Worm (Caenorhabditis elegans) whole organism, L4 larva: Measurements from ENCODE around the gene Y37E11AM.2.

ENCODE experiments used
- F10B5.3 ChIP-seq: sonication (generic microtip); optimal IDR thresholded peaks from 2 replicates; lab custom pipeline; 2016; ENCODE audit warnings: mild to moderate bottlenecking, missing genetic modification characterization, missing compliant biosample characterization
- F26F4.8 ChIP-seq: fragments of 200-800 bp; sonication (Bioruptor generic); conservative IDR thresholded peaks from 2 replicates; pipeline ENCODE4 v1.3.6; 2022; ENCODE audit warnings: missing genetic modification characterization, missing compliant biosample characterization
- F49E8.2 ChIP-seq: sonication (generic microtip); optimal IDR thresholded peaks from 2 replicates; lab custom pipeline; 2016; ENCODE audit warnings: missing compliant biosample characterization, mild to moderate bottlenecking, missing genetic modification characterization, borderline replicate concordance
- T20F7.1 ChIP-seq: fragments of 200-800 bp; sonication (Bioruptor generic); optimal IDR thresholded peaks from 2 replicates; lab custom pipeline; 2018; ENCODE audit warnings: mild to moderate bottlenecking, missing genetic modification characterization, missing compliant biosample characterization
- Y105C5A.15 ChIP-seq: fragments of 200-800 bp; sonication (Bioruptor generic); IDR thresholded peaks from 2 replicates; pipeline ENCODE4 v1.3.6; 2022; ENCODE audit warnings: missing genetic modification characterization, missing compliant biosample characterization
- ZK337.2 ChIP-seq: fragments of 200-800 bp; sonication (Bioruptor generic); IDR thresholded peaks from 2 replicates; pipeline ENCODE4 v1.3.6; 2022; ENCODE audit warnings: missing genetic modification reagents, missing genetic modification characterization, missing compliant biosample characterization
- aha-1 ChIP-seq: fragments of 150-350 bp; peaks from one replicate; lab custom pipeline; 2014; ENCODE audit warnings: missing biosample characterization, missing genetic modification characterization
- ama-1 ChIP-seq: fragments of 150-350 bp; optimal IDR thresholded peaks from 2 replicates; lab custom pipeline; 2014; ENCODE audit warnings: inconsistent platforms, mixed read lengths
- ceh-20 ChIP-seq: fragments of 200-800 bp; sonication (Bioruptor generic); IDR thresholded peaks from 2 replicates; pipeline ENCODE4 v1.3.6; 2022; ENCODE audit warnings: missing genetic modification reagents, missing genetic modification characterization, missing compliant biosample characterization
- ceh-62 ChIP-seq: sonication (generic microtip); optimal IDR thresholded peaks from 2 replicates; lab custom pipeline; 2017; ENCODE audit warnings: missing biosample characterization, missing genetic modification characterization
- cey-2 ChIP-seq: sonication (generic microtip); optimal IDR thresholded peaks from 3 replicates; lab custom pipeline; 2017; ENCODE audit warnings: missing genetic modification characterization, mild to moderate bottlenecking, missing compliant biosample characterization, antibody characterized with exemption, borderline replicate concordance; ENCODE audit not compliant: insufficient read depth
- daf-16 ChIP-seq, 3 experiments: sonication (generic microtip); optimal IDR thresholded peaks; 2 replicates each; lab custom pipeline; 2016 to 2017; ENCODE audit warnings: missing genetic modification characterization in 3 of 3, missing genetic modification reagents in 3 of 3, mild to moderate bottlenecking in 2 of 3, missing compliant biosample characterization in 2 of 3, missing biosample characterization in 1 of 3, moderate library complexity in 1 of 3
- dmd-6 ChIP-seq: fragments of 200-800 bp; sonication (Bioruptor generic); IDR thresholded peaks from 2 replicates; pipeline ENCODE4 v1.3.6; 2022; ENCODE audit warnings: missing genetic modification reagents, missing genetic modification characterization, missing compliant biosample characterization
- dmd-9 ChIP-seq: fragments of 200-800 bp; sonication (Bioruptor generic); IDR thresholded peaks from 2 replicates; pipeline ENCODE4 v1.3.6; 2022; ENCODE audit warnings: missing genetic modification reagents, missing genetic modification characterization, missing compliant biosample characterization
- dpl-1 ChIP-seq: fragments of 150-350 bp; optimal IDR thresholded peaks from 2 replicates; lab custom pipeline; 2014; ENCODE audit warnings: missing biosample characterization, missing genetic modification reagents, missing genetic modification characterization
- dve-1 ChIP-seq: sonication (generic microtip); optimal IDR thresholded peaks from 2 replicates; lab custom pipeline; 2017; ENCODE audit warnings: antibody characterized with exemption, mild to moderate bottlenecking, missing genetic modification characterization, missing compliant biosample characterization; ENCODE audit not compliant: insufficient read depth
- egl-27 ChIP-seq: sonication (generic microtip); optimal IDR thresholded peaks from 3 replicates; lab custom pipeline; 2017; ENCODE audit warnings: missing biosample characterization, missing genetic modification reagents, missing genetic modification characterization
- hif-1 ChIP-seq, 2 experiments: sonication (generic microtip); optimal IDR thresholded peaks; 2 replicates each; lab custom pipeline; 2016 to 2017; ENCODE audit warnings: missing compliant biosample characterization in 2 of 2, missing genetic modification characterization in 2 of 2, missing genetic modification reagents in 2 of 2, missing genotype in 2 of 2, mild to moderate bottlenecking in 1 of 2
- hlh-30 ChIP-seq: sonication (generic microtip); optimal IDR thresholded peaks from 2 replicates; lab custom pipeline; 2017; ENCODE audit warnings: antibody characterized with exemption, mild to moderate bottlenecking, missing genetic modification characterization, missing compliant biosample characterization; ENCODE audit not compliant: insufficient read depth
- hmg-1.1 ChIP-seq: fragments of 200-800 bp; sonication (Bioruptor generic); IDR thresholded peaks from 2 replicates; pipeline ENCODE4 v1.3.6; 2022; ENCODE audit warnings: missing genetic modification reagents, missing genetic modification characterization, missing compliant biosample characterization
- lin-13 ChIP-seq: fragments of 150-350 bp; optimal IDR thresholded peaks from 2 replicates; lab custom pipeline; 2014; ENCODE audit warnings: missing biosample characterization, missing genetic modification reagents, missing genetic modification characterization
- lin-38 ChIP-seq: fragments of 200-800 bp; sonication (Bioruptor generic); IDR thresholded peaks from 2 replicates; pipeline ENCODE4 v1.3.6; 2022; ENCODE audit warnings: missing genetic modification reagents, missing genetic modification characterization, missing compliant biosample characterization
- lsy-2 ChIP-seq, 2 experiments: fragments of 150-350 bp in 1 of 2; sonication (generic microtip) in 1 of 2; optimal IDR thresholded peaks; 2 replicates each; lab custom pipeline; 2014 to 2017; ENCODE audit warnings: missing biosample characterization in 2 of 2, missing genetic modification characterization in 2 of 2
- madf-5 ChIP-seq, 2 experiments: fragments of 200-800 bp; sonication (Bioruptor generic); IDR thresholded peaks; 2 replicates each; pipeline ENCODE4 v1.3.6; 2022; ENCODE audit warnings: missing compliant biosample characterization in 2 of 2, missing genetic modification characterization in 2 of 2
- mes-2 ChIP-seq: sonication (generic microtip); optimal IDR thresholded peaks from 2 replicates; lab custom pipeline; 2016; ENCODE audit warnings: missing genotype, mild to moderate bottlenecking, missing genetic modification characterization, missing compliant biosample characterization; ENCODE audit not compliant: poor library complexity, severe bottlenecking
- mxl-2 ChIP-seq: fragments of 200-800 bp; sonication (Bioruptor generic); conservative IDR thresholded peaks from 2 replicates; pipeline ENCODE4 v1.3.6; 2022; ENCODE audit warnings: missing genetic modification reagents, missing genetic modification characterization, missing compliant biosample characterization
- mxl-3 ChIP-seq: fragments of 200-800 bp; sonication (Bioruptor generic); optimal IDR thresholded peaks from 2 replicates; lab custom pipeline; 2018; ENCODE audit warnings: mild to moderate bottlenecking, missing genetic modification characterization, missing compliant biosample characterization
- nhr-11 ChIP-seq: fragments of 150-350 bp; optimal IDR thresholded peaks from 2 replicates; lab custom pipeline; 2014; ENCODE audit warnings: missing biosample characterization, missing genetic modification characterization
- nhr-111 ChIP-seq: fragments of 200-800 bp; sonication (Bioruptor generic); optimal IDR thresholded peaks from 2 replicates; lab custom pipeline; 2018; ENCODE audit warnings: mild to moderate bottlenecking, missing genetic modification characterization, missing compliant biosample characterization
- nhr-28 ChIP-seq: fragments of 150-350 bp; optimal IDR thresholded peaks from 2 replicates; lab custom pipeline; 2014; ENCODE audit warnings: missing biosample characterization, missing genetic modification characterization
- nhr-6 ChIP-seq: fragments of 150-350 bp; optimal IDR thresholded peaks from 2 replicates; lab custom pipeline; 2014; ENCODE audit warnings: missing biosample characterization, missing genetic modification characterization
- nhr-76 ChIP-seq: fragments of 150-350 bp; optimal IDR thresholded peaks from 2 replicates; lab custom pipeline; 2014; ENCODE audit warnings: missing biosample characterization, missing genetic modification characterization
- nhr-77 ChIP-seq: fragments of 150-350 bp; optimal IDR thresholded peaks from 2 replicates; lab custom pipeline; 2014; ENCODE audit warnings: missing biosample characterization, missing genetic modification characterization
- pqm-1 ChIP-seq: sonication (generic microtip); optimal IDR thresholded peaks from 2 replicates; lab custom pipeline; 2017; ENCODE audit warnings: missing biosample characterization, missing genetic modification characterization
- rbr-2 ChIP-seq: sonication (generic microtip); optimal IDR thresholded peaks from 2 replicates; lab custom pipeline; 2016; ENCODE audit warnings: missing genotype, missing genetic modification characterization, missing compliant biosample characterization
- saeg-2 ChIP-seq: fragments of 200-800 bp; sonication (Bioruptor generic); IDR thresholded peaks from 2 replicates; pipeline ENCODE4 v1.3.6; 2022; ENCODE audit warnings: missing genetic modification reagents, missing genetic modification characterization, missing compliant biosample characterization
- sdz-12 ChIP-seq: fragments of 200-800 bp; sonication (Bioruptor generic); optimal IDR thresholded peaks from 2 replicates; lab custom pipeline; 2018; ENCODE audit warnings: mild to moderate bottlenecking, missing genetic modification characterization, missing compliant biosample characterization
- skn-1 ChIP-seq: fragments of 150-350 bp; optimal IDR thresholded peaks from 2 replicates; lab custom pipeline; 2014; ENCODE audit warnings: missing biosample characterization, missing genetic modification characterization
- spr-1 ChIP-seq: sonication (generic microtip); optimal IDR thresholded peaks from 2 replicates; lab custom pipeline; 2016; ENCODE audit warnings: mild to moderate bottlenecking, missing genetic modification characterization, missing compliant biosample characterization
- unc-39 ChIP-seq: sonication (generic microtip); optimal IDR thresholded peaks from 2 replicates; lab custom pipeline; 2017; ENCODE audit warnings: missing biosample characterization, missing genetic modification characterization
- zfp-2 ChIP-seq: sonication (generic microtip); optimal IDR thresholded peaks from 2 replicates; lab custom pipeline; 2016; ENCODE audit warnings: mild to moderate bottlenecking, missing genetic modification characterization, missing compliant biosample characterization
- zip-11 ChIP-seq: fragments of 200-800 bp; sonication (Bioruptor generic); IDR thresholded peaks from 2 replicates; pipeline ENCODE4 v1.3.6; 2022; ENCODE audit warnings: missing genetic modification characterization, missing compliant biosample characterization
- zip-2 ChIP-seq: fragments of 150-350 bp; optimal IDR thresholded peaks from 2 replicates; lab custom pipeline; 2014; ENCODE audit warnings: missing biosample characterization, missing genetic modification characterization

Gene Y37E11AM.2

DNA sequence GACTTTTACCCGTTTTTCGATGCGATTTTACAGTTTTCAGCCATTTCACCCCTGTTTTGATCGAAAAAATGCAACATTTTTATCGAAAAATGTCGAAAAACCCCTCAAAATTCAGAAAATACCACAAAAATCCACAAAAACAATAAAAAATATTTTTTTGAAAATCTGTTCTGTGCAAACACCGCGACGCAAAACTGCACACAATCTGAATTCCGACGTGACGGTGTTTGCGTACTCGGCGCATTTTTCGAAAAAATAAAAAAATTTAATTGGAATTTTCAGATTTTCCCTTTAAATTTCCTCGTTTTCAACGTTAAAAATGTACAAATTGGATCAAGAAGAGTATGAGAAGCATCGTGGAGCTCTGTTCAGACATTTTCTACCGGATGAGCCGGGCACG, 584 bp upstream of the Y37E11AM.2 start, which contains the start of gene smgl-2 (continued):
- no peak for TF ChIP-seq egl-27 (tag; lab: Kevin White, UChicago)
- TF ChIP-seq ceh-20 (GFP tag; lab: Robert Waterston, UW), result 0 out of 2 replicates have a peak, but pooled peaks have one; percentile 29
- TF ChIP-seq Y105C5A.15, result no peak
- peak in 1 of 2 experiments; percentile 88 for TF ChIP-seq lsy-2 (tag; optimal IDR thresholded peaks at IDR 0.05; lab: Kevin White, UChicago)
- peak; percentile 80 for TF ChIP-seq lin-38 (GFP tag; lab: Robert Waterston, UW)
- TF ChIP-seq daf-16 (GFP tag; optimal IDR thresholded peaks at IDR 0.05; lab: Kevin White, UChicago), result no peak
- peak; percentile 34 for TF ChIP-seq daf-16 (tag; optimal IDR thresholded peaks at IDR 0.05; lab: Kevin White, UChicago)
- peak; percentile 37 for TF ChIP-seq lin-13 (GFP tag; lab: Kevin White, UChicago)
- peak; percentile 10 for TF ChIP-seq nhr-77 (tag; lab: Kevin White, UChicago)
- TF ChIP-seq T20F7.1 (GFP tag; lab: Kevin White, UChicago), result no peak
- TF ChIP-seq nhr-11 (tag; lab: Kevin White, UChicago), result no peak
- TF ChIP-seq dpl-1 (GFP tag; lab: Kevin White, UChicago), result peak; percentile 86
- TF ChIP-seq cey-2 (tag; lab: Kevin White, UChicago), result no peak
- TF ChIP-seq zfp-2, result no peak
- TF ChIP-seq aha-1, result no peak
- TF ChIP-seq saeg-2 (GFP tag; lab: Robert Waterston, UW), result no peak
- 0 out of 2 replicates have a peak, but pooled peaks have one; percentile 29 for TF ChIP-seq dmd-6 (GFP tag; lab: Robert Waterston, UW)
- TF ChIP-seq hmg-1.1, result peak; percentile 43
- TF ChIP-seq hlh-30 (tag; lab: Kevin White, UChicago), result peak; percentile 68
- TF ChIP-seq nhr-6, result peak; percentile 10

DNA sequence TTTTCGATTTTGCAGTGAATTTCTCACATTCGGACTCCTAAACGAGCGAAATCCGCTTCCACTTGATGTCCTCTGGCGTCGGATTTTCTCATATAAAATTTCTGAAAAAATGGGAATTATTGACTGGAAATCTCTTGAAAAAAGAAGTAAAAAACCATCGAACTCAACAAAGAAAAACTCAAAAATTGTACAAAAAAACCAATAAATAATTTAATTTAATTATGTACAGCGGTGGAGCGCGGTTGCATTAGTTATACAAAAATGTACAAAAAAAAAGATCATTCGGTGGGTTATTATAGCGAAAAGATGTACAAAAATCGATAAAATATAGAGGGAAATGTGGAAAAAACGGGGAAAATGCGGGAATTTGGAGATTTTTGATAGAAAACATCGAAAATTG, 2.6 kb downstream of the Y37E11AM.2 start, which contains the start of gene Y37E11AM.4:
Y37E11AM.4 (minus strand) TSS at position 101 of the 400 bp plus-strand sequence.
- TF ChIP-seq pqm-1 (no peak), unc-39 (no peak), ZK337.2 (GFP tag; lab: Robert Waterston, UW) (no peak), ceh-62 (tag; lab: Kevin White, UChicago) (no peak), nhr-111 (GFP tag; lab: Kevin White, UChicago) (no peak), skn-1 (no peak), F49E8.2 (no peak), sdz-12 (GFP tag; lab: Kevin White, UChicago) (no peak), ama-1 (no peak), saeg-2 (GFP tag; lab: Robert Waterston, UW) (no peak), zip-11 (GFP tag; lab: Robert Waterston, UW) (no peak), mxl-2 (GFP tag; lab: Robert Waterston, UW) (no peak), zip-2 (no peak), F10B5.3 (tag; lab: Kevin White, UChicago) (no peak), egl-27 (tag; lab: Kevin White, UChicago) (no peak), hlh-30 (tag; lab: Kevin White, UChicago) (no peak), hif-1 (tag; optimal IDR thresholded peaks at IDR 0.05; lab: Kevin White, UChicago) (no peak)

DNA sequence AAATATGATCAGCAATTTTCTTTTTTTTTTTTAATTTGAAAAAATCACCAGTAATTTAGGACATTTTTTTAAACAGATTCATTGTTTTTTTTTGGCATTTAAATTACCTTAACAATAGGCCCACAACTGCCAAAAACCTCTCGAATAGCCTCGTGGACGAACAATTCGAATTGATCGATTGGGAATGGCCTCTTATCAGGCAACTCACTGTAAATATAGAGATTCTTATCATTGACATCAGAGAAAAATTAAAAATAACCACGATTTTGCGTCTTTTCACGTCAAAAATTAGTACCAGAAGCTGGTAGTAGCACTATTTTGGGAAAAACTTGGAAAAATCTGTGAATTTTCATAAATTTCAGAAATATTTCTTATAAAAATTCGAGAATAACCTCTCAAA, 3.3 kb downstream of the Y37E11AM.2 start:
- TF ChIP-seq rbr-2 (tag; lab: Kevin White, UChicago) (no peak), pqm-1 (peak; percentile 20), dmd-6 (GFP tag; lab: Robert Waterston, UW) (0 out of 2 replicates have a peak, but pooled peaks have one; percentile 15), nhr-11 (tag; lab: Kevin White, UChicago) (no peak), spr-1 (tag; lab: Kevin White, UChicago) (no peak), daf-16 (GFP tag; optimal IDR thresholded peaks at IDR 0.05; lab: Kevin White, UChicago) (no peak), daf-16 (tag; optimal IDR thresholded peaks at IDR 0.05; lab: Kevin White, UChicago) (peak; percentile 57), nhr-76 (tag; lab: Kevin White, UChicago) (no peak), zip-11 (GFP tag; lab: Robert Waterston, UW) (no peak), ceh-62 (tag; lab: Kevin White, UChicago) (no peak), mes-2 (tag; lab: Kevin White, UChicago) (no peak), lsy-2 (tag; optimal IDR thresholded peaks at IDR 0.05; lab: Kevin White, UChicago) (no peak), mxl-3 (GFP tag; lab: Kevin White, UChicago) (no peak), madf-5 (GFP tag; IDR thresholded peaks at IDR 0.05; lab: Robert Waterston, UW) (no peak), F26F4.8 (GFP tag; lab: Robert Waterston, UW) (no peak), nhr-28 (tag; lab: Kevin White, UChicago) (peak; percentile 16), zip-2 (no peak), dve-1 (tag; lab: Kevin White, UChicago) (peak; percentile 32), hif-1 (tag; optimal IDR thresholded peaks at IDR 0.05; lab: Kevin White, UChicago) (no peak), dmd-9 (GFP tag; lab: Robert Waterston, UW) (no peak)
